Worm (Caenorhabditis elegans) whole organism, mixed stage, embryonic: ENCODE measurements around the gene W10G6.1.

Experiments
- M03D4.4 ChIP-seq: sonication (generic microtip); optimal IDR thresholded peaks from 2 replicates; lab custom pipeline; 2017; ENCODE audit warnings: mild to moderate bottlenecking, missing genetic modification characterization, missing compliant biosample characterization
- bed-3 ChIP-seq: fragments of 200-800 bp; sonication (Bioruptor generic); optimal IDR thresholded peaks from 3 replicates; lab custom pipeline; 2018; ENCODE audit warnings: mild to moderate bottlenecking, missing genetic modification characterization, moderate library complexity, missing compliant biosample characterization
- blmp-1 ChIP-seq: fragments of 150-350 bp; optimal IDR thresholded peaks from 2 replicates; lab custom pipeline; 2014; ENCODE audit warnings: missing biosample characterization, missing genetic modification characterization
- ceh-39 ChIP-seq: fragments of 150-350 bp; optimal IDR thresholded peaks from 2 replicates; lab custom pipeline; 2014; ENCODE audit warnings: missing biosample characterization, missing genetic modification characterization
- ceh-83 ChIP-seq: fragments of 200-800 bp; sonication (Bioruptor generic); optimal IDR thresholded peaks from 2 replicates; lab custom pipeline; 2018; ENCODE audit warnings: mild to moderate bottlenecking, missing genetic modification characterization, missing compliant biosample characterization
- ces-1 ChIP-seq: fragments of 150-350 bp; optimal IDR thresholded peaks from 2 replicates; lab custom pipeline; 2014; ENCODE audit warnings: missing biosample characterization, missing genetic modification reagents, missing genetic modification characterization
- cnd-1 ChIP-seq: fragments of 200-800 bp; sonication (Bioruptor generic); optimal IDR thresholded peaks from 2 replicates; lab custom pipeline; 2018; ENCODE audit warnings: mild to moderate bottlenecking, missing genetic modification characterization, missing compliant biosample characterization
- drap-1 ChIP-seq: fragments of 200-800 bp; sonication (Bioruptor generic); optimal IDR thresholded peaks from 3 replicates; lab custom pipeline; 2018; ENCODE audit warnings: mild to moderate bottlenecking, missing genetic modification characterization, missing compliant biosample characterization
- elt-1 ChIP-seq: sonication (generic microtip); optimal IDR thresholded peaks from 2 replicates; lab custom pipeline; 2017; ENCODE audit warnings: missing genetic modification characterization, mild to moderate bottlenecking, missing compliant biosample characterization, antibody characterized with exemption, moderate library complexity, borderline replicate concordance; ENCODE audit not compliant: insufficient read depth
- elt-3 ChIP-seq: fragments of 150-350 bp; optimal IDR thresholded peaks from 2 replicates; lab custom pipeline; 2014; ENCODE audit warnings: missing biosample characterization, missing genetic modification characterization
- flh-1 ChIP-seq: fragments of 200-800 bp; sonication (Bioruptor generic); optimal IDR thresholded peaks from 2 replicates; lab custom pipeline; 2018; ENCODE audit warnings: mild to moderate bottlenecking, missing genetic modification characterization, moderate library complexity, missing compliant biosample characterization
- ham-2 ChIP-seq: fragments of 200-800 bp; sonication (Bioruptor generic); optimal IDR thresholded peaks from 2 replicates; lab custom pipeline; 2018; ENCODE audit warnings: mild to moderate bottlenecking, missing genetic modification characterization, missing compliant biosample characterization
- hlh-1 ChIP-seq: fragments of 150-350 bp; optimal IDR thresholded peaks from 2 replicates; lab custom pipeline; 2014; ENCODE audit warnings: missing biosample characterization, missing genetic modification reagents, missing genetic modification characterization
- lin-13 ChIP-seq: fragments of 150-350 bp; optimal IDR thresholded peaks from 2 replicates; lab custom pipeline; 2014; ENCODE audit warnings: missing biosample characterization, missing genetic modification characterization
- lin-32 ChIP-seq: fragments of 200-800 bp; sonication (Bioruptor generic); optimal IDR thresholded peaks from 2 replicates; lab custom pipeline; 2018; ENCODE audit warnings: mild to moderate bottlenecking, missing genetic modification characterization, missing compliant biosample characterization
- lsy-2 ChIP-seq: fragments of 150-350 bp; optimal IDR thresholded peaks from 2 replicates; lab custom pipeline; 2014; ENCODE audit warnings: missing biosample characterization, missing genetic modification characterization
- mab-5 ChIP-seq: fragments of 150-350 bp; optimal IDR thresholded peaks from 2 replicates; lab custom pipeline; 2014; ENCODE audit warnings: missing biosample characterization, missing genetic modification characterization
- mep-1 ChIP-seq: fragments of 150-350 bp; optimal IDR thresholded peaks from 2 replicates; lab custom pipeline; 2017; ENCODE audit warnings: missing biosample characterization, missing genetic modification reagents, missing genetic modification characterization, inconsistent platforms
- mls-2 ChIP-seq: sonication (generic microtip); optimal IDR thresholded peaks from 2 replicates; lab custom pipeline; 2016; ENCODE audit warnings: mild to moderate bottlenecking, missing genetic modification characterization, moderate library complexity, missing compliant biosample characterization
- nhr-12 ChIP-seq: fragments of 150-350 bp; optimal IDR thresholded peaks from 2 replicates; lab custom pipeline; 2014; ENCODE audit warnings: missing biosample characterization, missing genetic modification characterization
- nhr-2 ChIP-seq: fragments of 150-350 bp; optimal IDR thresholded peaks from 2 replicates; lab custom pipeline; 2014; ENCODE audit warnings: missing biosample characterization, missing genetic modification characterization
- nhr-237 ChIP-seq: fragments of 150-350 bp; optimal IDR thresholded peaks from 2 replicates; lab custom pipeline; 2014; ENCODE audit warnings: missing biosample characterization, missing genetic modification characterization
- nhr-76 ChIP-seq: sonication (generic microtip); optimal IDR thresholded peaks from 2 replicates; lab custom pipeline; 2017; ENCODE audit warnings: missing biosample characterization, missing genetic modification characterization
- pha-4 ChIP-seq: fragments of 150-350 bp; optimal IDR thresholded peaks from 2 replicates; lab custom pipeline; 2018; ENCODE audit warnings: missing biosample characterization, missing genetic modification reagents, missing genetic modification characterization
- sem-2 ChIP-seq: fragments of 200-800 bp; sonication (Bioruptor generic); optimal IDR thresholded peaks from 2 replicates; lab custom pipeline; 2018; ENCODE audit warnings: mild to moderate bottlenecking, missing genetic modification characterization, missing compliant biosample characterization
- snpc-4 ChIP-seq: fragments of 150-350 bp; optimal IDR thresholded peaks from 2 replicates; lab custom pipeline; 2014; ENCODE audit warnings: missing biosample characterization, missing genetic modification characterization
- sptf-1 ChIP-seq: sonication (generic microtip); optimal IDR thresholded peaks from 2 replicates; lab custom pipeline; 2017; ENCODE audit warnings: mild to moderate bottlenecking, missing genetic modification characterization, moderate library complexity, missing compliant biosample characterization
- tbx-8 ChIP-seq: fragments of 200-800 bp; sonication (Bioruptor generic); optimal IDR thresholded peaks from 2 replicates; lab custom pipeline; 2018; ENCODE audit warnings: mild to moderate bottlenecking, missing genetic modification characterization, moderate library complexity, missing compliant biosample characterization
- unc-120 ChIP-seq: sonication (generic microtip); optimal IDR thresholded peaks from 2 replicates; lab custom pipeline; 2017; ENCODE audit warnings: missing genetic modification characterization, missing compliant biosample characterization; ENCODE audit not compliant: poor library complexity, severe bottlenecking
- unc-39 ChIP-seq: fragments of 150-350 bp; optimal IDR thresholded peaks from 2 replicates; lab custom pipeline; 2014; ENCODE audit warnings: missing biosample characterization, missing genetic modification characterization
- zip-8 ChIP-seq: fragments of 150-350 bp; optimal IDR thresholded peaks from 2 replicates; lab custom pipeline; 2014; ENCODE audit warnings: missing biosample characterization, missing genetic modification characterization
- ztf-11 ChIP-seq: fragments of 150-350 bp; optimal IDR thresholded peaks from 2 replicates; lab custom pipeline; 2014; ENCODE audit warnings: missing biosample characterization, missing genetic modification characterization

Gene W10G6.1

ce11 chrX:16263287-16263686 is 18.3 kb downstream of the W10G6.1 start:
- TF ChIP-seq elt-3 (peak; percentile 23), bed-3 (no peak), ceh-39 (no peak), nhr-2 (tag; lab: Kevin White, UChicago) (no peak)

- TF ChIP-seq snpc-4 (tag; lab: Kevin White, UChicago) (no peak), mep-1 (tag; lab: Kevin White, UChicago) (no peak)
Observed at ce11 chrX:16265636-16266384, 20.8 kb downstream of the W10G6.1 start, which contains the start of gene mua-6. Gene mua-6 (minus strand): TSS chrX:16265686.

ce11 chrX:16269969-16270368 is 25.0 kb downstream of the W10G6.1 start, which contains the start of gene ifa-3:
Gene ifa-3 (minus strand): TSS chrX:16270069.
- TF ChIP-seq lin-13 (tag; lab: Kevin White, UChicago): no peak
- TF ChIP-seq snpc-4 (tag; lab: Kevin White, UChicago): no peak
- TF ChIP-seq M03D4.4 (tag; lab: Kevin White, UChicago): no peak
- no peak for TF ChIP-seq nhr-12 (tag; lab: Kevin White, UChicago)
- no peak for TF ChIP-seq unc-39 (tag; lab: Kevin White, UChicago)
- no peak for TF ChIP-seq pha-4
- no peak for TF ChIP-seq bed-3
- no peak for TF ChIP-seq lsy-2
- no peak for TF ChIP-seq elt-1 (tag; lab: Kevin White, UChicago)
- TF ChIP-seq, all 35 proteins: peak for 0

ce11 chrX:16271147-16271546 is 26.2 kb downstream of the W10G6.1 start:
- no peak for TF ChIP-seq lsy-2
- TF ChIP-seq nhr-237: no peak
- TF ChIP-seq lin-32 (GFP tag; lab: Kevin White, UChicago): no peak
- TF ChIP-seq snpc-4 (tag; lab: Kevin White, UChicago): no peak
- no peak for TF ChIP-seq ham-2 (GFP tag; lab: Kevin White, UChicago)
- no peak for TF ChIP-seq drap-1 (GFP tag; lab: Kevin White, UChicago)
- TF ChIP-seq bed-3: peak; percentile 3
- no peak for TF ChIP-seq unc-39 (tag; lab: Kevin White, UChicago)
- no peak for TF ChIP-seq M03D4.4 (tag; lab: Kevin White, UChicago)
- TF ChIP-seq hlh-1 (tag; lab: Kevin White, UChicago): no peak
- TF ChIP-seq ztf-11 (tag; lab: Kevin White, UChicago): no peak
- no peak for TF ChIP-seq ceh-39
- TF ChIP-seq blmp-1 (tag; lab: Kevin White, UChicago): no peak
- TF ChIP-seq nhr-12 (tag; lab: Kevin White, UChicago): no peak
- no peak for TF ChIP-seq mls-2 (tag; lab: Kevin White, UChicago)
- TF ChIP-seq sem-2 (GFP tag; lab: Kevin White, UChicago): no peak
- TF ChIP-seq mep-1 (tag; lab: Kevin White, UChicago): no peak
- no peak for TF ChIP-seq mab-5
- TF ChIP-seq nhr-76: no peak
- TF ChIP-seq cnd-1 (tag; lab: Kevin White, UChicago): no peak
- TF ChIP-seq pha-4: no peak
- TF ChIP-seq sptf-1 (tag; lab: Kevin White, UChicago): peak; percentile 8
- peak; percentile 7 for TF ChIP-seq ces-1
- TF ChIP-seq zip-8: no peak
- TF ChIP-seq nhr-2 (tag; lab: Kevin White, UChicago): no peak
- peak; percentile 39 for TF ChIP-seq unc-120 (tag; lab: Kevin White, UChicago)
- no peak for TF ChIP-seq flh-1 (GFP tag; lab: Kevin White, UChicago)
- TF ChIP-seq lin-13 (tag; lab: Kevin White, UChicago): no peak
- TF ChIP-seq tbx-8: no peak
- TF ChIP-seq ceh-83: peak; percentile 28
- TF ChIP-seq elt-1 (tag; lab: Kevin White, UChicago): no peak
